Worm (Caenorhabditis elegans): Measurements from ENCODE around the gene saeg-1.

The saeg-1 gene

ce11 chrV:10865599-10865998 lies at the start of gene saeg-1:
Gene saeg-1 (minus strand): TSS chrV:10865699.
- TF ChIP-seq aly-1 (tag; optimal IDR thresholded peaks at IDR 0.05) (no peak), tra-4 (tag; optimal IDR thresholded peaks at IDR 0.05) (no peak), scrt-1 (GFP tag; IDR thresholded peaks at IDR 0.05) (no peak), ets-7 (tag; optimal IDR thresholded peaks at IDR 0.05) (no peak), tbx-37 (GFP tag; conservative IDR thresholded peaks at IDR 0.05) (no peak), flt-1 (GFP tag; IDR thresholded peaks at IDR 0.05) (no peak), pes-1 (GFP tag; IDR thresholded peaks at IDR 0.05) (no peak), B0310.2 (tag; optimal IDR thresholded peaks at IDR 0.05) (no peak), ama-1 (optimal IDR thresholded peaks at IDR 0.05) (no peak), hnd-1 (tag; optimal IDR thresholded peaks at IDR 0.05) (no peak), ceh-13 (GFP tag; optimal IDR thresholded peaks at IDR 0.05) (no peak), ceh-36 (tag; optimal IDR thresholded peaks at IDR 0.05) (no peak), F13C5.2 (tag; optimal IDR thresholded peaks at IDR 0.05) (no peak), sea-1 (GFP tag; conservative IDR thresholded peaks at IDR 0.05) (no peak), hmg-4 (GFP tag; optimal IDR thresholded peaks at IDR 0.05) (no peak), tbx-11 (GFP tag; IDR thresholded peaks at IDR 0.05) (no peak)

ce11 chrV:10909959-10910358 lies 44.5 kb upstream of the saeg-1 start:
- no peak for TF ChIP-seq hmbx-1 (tag; optimal IDR thresholded peaks at IDR 0.05)
- TF ChIP-seq B0310.2 (tag; optimal IDR thresholded peaks at IDR 0.05) = no peak
- no peak for TF ChIP-seq tbx-11 (GFP tag; IDR thresholded peaks at IDR 0.05)
- no peak for TF ChIP-seq ceh-36 (tag; optimal IDR thresholded peaks at IDR 0.05)
- TF ChIP-seq ets-7 (tag; optimal IDR thresholded peaks at IDR 0.05) = no peak
- TF ChIP-seq pes-1 (GFP tag; IDR thresholded peaks at IDR 0.05) = no peak
- TF ChIP-seq tra-4 (tag; optimal IDR thresholded peaks at IDR 0.05) = no peak
- no peak for TF ChIP-seq sea-1 (GFP tag; conservative IDR thresholded peaks at IDR 0.05)
- TF ChIP-seq ama-1 (optimal IDR thresholded peaks at IDR 0.05) = no peak
- TF ChIP-seq aly-1 (tag; optimal IDR thresholded peaks at IDR 0.05) = no peak
- no peak for TF ChIP-seq F13C5.2 (tag; optimal IDR thresholded peaks at IDR 0.05)
- TF ChIP-seq flt-1 (GFP tag; IDR thresholded peaks at IDR 0.05) = no peak

- TF ChIP-seq hnd-1 (tag; optimal IDR thresholded peaks at IDR 0.05) = no peak
- TF ChIP-seq sea-1 (GFP tag; conservative IDR thresholded peaks at IDR 0.05) = no peak
- no peak for TF ChIP-seq hmbx-1 (tag; optimal IDR thresholded peaks at IDR 0.05)
- no peak for TF ChIP-seq B0310.2 (tag; optimal IDR thresholded peaks at IDR 0.05)
- no peak for TF ChIP-seq ama-1 (optimal IDR thresholded peaks at IDR 0.05)
- TF ChIP-seq pes-1 (GFP tag; IDR thresholded peaks at IDR 0.05) = no peak
- no peak for TF ChIP-seq ceh-36 (tag; optimal IDR thresholded peaks at IDR 0.05)
- no peak for TF ChIP-seq tbx-37 (GFP tag; conservative IDR thresholded peaks at IDR 0.05)
- no peak for TF ChIP-seq F13C5.2 (tag; optimal IDR thresholded peaks at IDR 0.05)
- no peak for TF ChIP-seq scrt-1 (GFP tag; IDR thresholded peaks at IDR 0.05)
- no peak for TF ChIP-seq flt-1 (GFP tag; IDR thresholded peaks at IDR 0.05)
- TF ChIP-seq aly-1 (tag; optimal IDR thresholded peaks at IDR 0.05) = no peak
- TF ChIP-seq ceh-13 (GFP tag; optimal IDR thresholded peaks at IDR 0.05) = no peak
- no peak for TF ChIP-seq ets-7 (tag; optimal IDR thresholded peaks at IDR 0.05)
These were observed 43.6 kb upstream of the saeg-1 start, which contains the start of gene zzz-1 for ce11 chrV:10909071-10909470. Gene zzz-1 (minus strand): TSS chrV:10909171.

ce11 chrV:10904795-10905194 lies 39.3 kb upstream of the saeg-1 start:
- no peak for TF ChIP-seq pes-1 (GFP tag; IDR thresholded peaks at IDR 0.05)
- TF ChIP-seq flt-1 (GFP tag; IDR thresholded peaks at IDR 0.05) = no peak
- TF ChIP-seq tbx-37 (GFP tag; conservative IDR thresholded peaks at IDR 0.05) = no peak
- no peak for TF ChIP-seq B0310.2 (tag; optimal IDR thresholded peaks at IDR 0.05)
- TF ChIP-seq tbx-11 (GFP tag; IDR thresholded peaks at IDR 0.05) = no peak
- no peak for TF ChIP-seq sea-1 (GFP tag; conservative IDR thresholded peaks at IDR 0.05)
- TF ChIP-seq hnd-1 (tag; optimal IDR thresholded peaks at IDR 0.05) = no peak
- TF ChIP-seq hmbx-1 (tag; optimal IDR thresholded peaks at IDR 0.05) = no peak
- no peak for TF ChIP-seq ets-7 (tag; optimal IDR thresholded peaks at IDR 0.05)

- TF ChIP-seq B0310.2 (tag; optimal IDR thresholded peaks at IDR 0.05) (no peak), sea-1 (GFP tag; conservative IDR thresholded peaks at IDR 0.05) (no peak), hmg-4 (GFP tag; optimal IDR thresholded peaks at IDR 0.05) (no peak), ceh-13 (GFP tag; optimal IDR thresholded peaks at IDR 0.05) (no peak), ama-1 (optimal IDR thresholded peaks at IDR 0.05) (no peak), pes-1 (GFP tag; IDR thresholded peaks at IDR 0.05) (no peak), ceh-36 (tag; optimal IDR thresholded peaks at IDR 0.05) (no peak), tbx-37 (GFP tag; conservative IDR thresholded peaks at IDR 0.05) (no peak), scrt-1 (GFP tag; IDR thresholded peaks at IDR 0.05) (no peak), flt-1 (GFP tag; IDR thresholded peaks at IDR 0.05) (no peak), aly-1 (tag; optimal IDR thresholded peaks at IDR 0.05) (no peak)
These were observed 38.2 kb upstream of the saeg-1 start, which contains the start of gene F32D8.15 for ce11 chrV:10903748-10904147. Gene F32D8.15 (plus strand): TSS chrV:10904048.

ce11 chrV:10902682-10903081 lies 37.2 kb upstream of the saeg-1 start, which contains the start of gene F32D8.8:
Gene F32D8.8 (minus strand): TSS chrV:10902782.
- no peak for TF ChIP-seq sea-1 (GFP tag; conservative IDR thresholded peaks at IDR 0.05)
- TF ChIP-seq B0310.2 (tag; optimal IDR thresholded peaks at IDR 0.05) = no peak
- no peak for TF ChIP-seq ceh-36 (tag; optimal IDR thresholded peaks at IDR 0.05)
- no peak for TF ChIP-seq ceh-13 (GFP tag; optimal IDR thresholded peaks at IDR 0.05)
- no peak for TF ChIP-seq hmg-4 (GFP tag; optimal IDR thresholded peaks at IDR 0.05)
- no peak for TF ChIP-seq flt-1 (GFP tag; IDR thresholded peaks at IDR 0.05)
- no peak for TF ChIP-seq scrt-1 (GFP tag; IDR thresholded peaks at IDR 0.05)
- no peak for TF ChIP-seq tbx-37 (GFP tag; conservative IDR thresholded peaks at IDR 0.05)
- TF ChIP-seq ets-7 (tag; optimal IDR thresholded peaks at IDR 0.05) = no peak
- TF ChIP-seq pes-1 (GFP tag; IDR thresholded peaks at IDR 0.05) = no peak
- TF ChIP-seq hmbx-1 (tag; optimal IDR thresholded peaks at IDR 0.05) = no peak
- TF ChIP-seq tra-4 (tag; optimal IDR thresholded peaks at IDR 0.05) = no peak
- TF ChIP-seq aly-1 (tag; optimal IDR thresholded peaks at IDR 0.05) = no peak
- TF ChIP-seq ama-1 (optimal IDR thresholded peaks at IDR 0.05) = no peak
- no peak for TF ChIP-seq F13C5.2 (tag; optimal IDR thresholded peaks at IDR 0.05)

- TF ChIP-seq pes-1 (GFP tag; IDR thresholded peaks at IDR 0.05) (no peak), sea-1 (GFP tag; conservative IDR thresholded peaks at IDR 0.05) (no peak), tbx-37 (GFP tag; conservative IDR thresholded peaks at IDR 0.05) (no peak), B0310.2 (tag; optimal IDR thresholded peaks at IDR 0.05) (no peak), hmbx-1 (tag; optimal IDR thresholded peaks at IDR 0.05) (no peak), hmg-4 (GFP tag; optimal IDR thresholded peaks at IDR 0.05) (no peak), scrt-1 (GFP tag; IDR thresholded peaks at IDR 0.05) (no peak), hnd-1 (tag; optimal IDR thresholded peaks at IDR 0.05) (no peak), tra-4 (tag; optimal IDR thresholded peaks at IDR 0.05) (no peak), F13C5.2 (tag; optimal IDR thresholded peaks at IDR 0.05) (no peak), ets-7 (tag; optimal IDR thresholded peaks at IDR 0.05) (no peak), ama-1 (optimal IDR thresholded peaks at IDR 0.05) (no peak)
These were observed 35.6 kb upstream of the saeg-1 start, which contains the start of gene spp-16 for ce11 chrV:10901125-10901524. Gene spp-16 (minus strand): TSS chrV:10901303.
